Worm (Caenorhabditis elegans): ENCODE data around the gene vms-1.

Gene vms-1

DNA sequence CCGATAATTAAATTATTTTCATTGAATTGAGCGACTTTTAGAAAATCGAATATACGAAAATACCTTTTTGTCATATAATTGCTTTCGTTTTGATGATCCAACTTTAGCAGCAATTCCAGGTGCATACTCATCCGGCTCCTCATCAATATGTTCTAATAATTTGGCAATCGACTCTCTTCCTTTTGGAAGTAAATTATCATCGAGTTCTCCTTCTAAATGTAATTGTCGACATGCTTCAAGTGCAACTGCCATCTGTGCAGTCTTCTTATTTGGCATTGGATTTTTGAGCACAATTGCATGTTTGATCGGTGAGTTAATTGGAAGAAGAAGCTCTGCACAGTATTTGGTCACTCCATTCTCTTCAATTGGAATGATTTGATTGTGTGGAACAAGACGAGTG, 11.2 kb upstream of the vms-1 start:
- TF ChIP-seq unc-130 (tag; optimal IDR thresholded peaks at IDR 0.05) = no peak
- no peak for TF ChIP-seq snpc-4 (tag; optimal IDR thresholded peaks at IDR 0.05)
- no peak for TF ChIP-seq lsy-2 (tag; optimal IDR thresholded peaks at IDR 0.05)
- no peak for TF ChIP-seq pag-3 (tag; optimal IDR thresholded peaks at IDR 0.05; ENCODE audit: borderline replicate concordance, insufficient read depth)
- no peak for TF ChIP-seq ceh-90 (tag; optimal IDR thresholded peaks at IDR 0.05)
- no peak for TF ChIP-seq ceh-8 (GFP tag; optimal IDR thresholded peaks at IDR 0.05)
- no peak for TF ChIP-seq skn-1 (tag; optimal IDR thresholded peaks at IDR 0.05)
- TF ChIP-seq ceh-82 (tag; optimal IDR thresholded peaks at IDR 0.05) = no peak
- no peak for TF ChIP-seq unc-86 (tag; optimal IDR thresholded peaks at IDR 0.05)
- no peak for TF ChIP-seq nhr-90 (tag; optimal IDR thresholded peaks at IDR 0.05; ENCODE audit: poor library complexity)
- TF ChIP-seq ztf-11 (tag; optimal IDR thresholded peaks at IDR 0.05) = no peak
- no peak for TF ChIP-seq fkh-4 (tag; optimal IDR thresholded peaks at IDR 0.05; ENCODE audit: borderline replicate concordance)
- no peak for TF ChIP-seq unc-62 (GFP tag; optimal IDR thresholded peaks at IDR 0.05)
- TF ChIP-seq nhr-19 (GFP tag; conservative IDR thresholded peaks at IDR 0.05) = no peak

DNA sequence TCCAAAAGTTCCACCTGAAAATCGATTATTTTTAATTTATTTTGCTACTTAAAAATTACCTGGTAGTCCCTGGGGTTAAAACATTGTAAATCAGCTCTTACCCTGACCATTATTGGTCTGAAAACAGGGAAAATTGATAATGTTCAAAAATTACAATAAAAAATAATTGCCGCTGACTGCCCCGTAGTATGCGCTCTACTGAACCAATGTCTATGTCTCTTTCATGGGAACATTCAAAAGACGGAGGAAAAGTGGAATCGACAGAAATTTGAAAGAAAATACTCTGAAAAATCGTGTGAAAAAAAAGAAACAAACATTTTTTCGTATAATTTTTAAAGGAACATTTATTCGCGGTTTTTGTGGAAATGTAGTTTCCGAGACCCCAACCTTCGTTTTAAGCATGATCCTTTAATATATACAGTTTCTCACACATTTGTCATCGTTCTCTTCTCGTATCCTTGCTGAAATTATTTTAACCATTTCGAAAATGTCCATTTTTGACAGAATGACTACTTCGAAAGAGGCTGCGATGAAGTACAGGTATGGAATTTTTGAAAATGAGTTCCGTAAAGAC, 8.1 kb upstream of the vms-1 start, which contains the start of the genes dcr-1 and apc-2:
Gene dcr-1, minus strand, starts transcription at position 117 of the 574 bp plus-strand sequence.
Gene apc-2, plus strand, starts transcription at position 465 of the 574 bp plus-strand sequence.
- TF ChIP-seq fkh-8 (tag; optimal IDR thresholded peaks at IDR 0.05) (no peak), ceh-90 (tag; optimal IDR thresholded peaks at IDR 0.05) (no peak), aly-2 (tag; optimal IDR thresholded peaks at IDR 0.05) (no peak), lin-35 (GFP tag; optimal IDR thresholded peaks at IDR 0.05) (peak in 1 of 2 experiments; percentile 56), zag-1 (tag; optimal IDR thresholded peaks at IDR 0.05) (no peak), skn-1 (tag; optimal IDR thresholded peaks at IDR 0.05) (no peak), dsc-1 (tag; optimal IDR thresholded peaks at IDR 0.05) (no peak), alr-1 (tag; optimal IDR thresholded peaks at IDR 0.05; ENCODE audit: borderline replicate concordance) (no peak), aha-1 (tag; optimal IDR thresholded peaks at IDR 0.05) (no peak), Y116A8C.19 (tag; optimal IDR thresholded peaks at IDR 0.05; ENCODE audit: borderline replicate concordance) (no peak), swsn-7 (tag; optimal IDR thresholded peaks at IDR 0.05) (no peak), dpl-1 (GFP tag; optimal IDR thresholded peaks at IDR 0.05) (peak in 1 of 3 experiments; percentile 60), fos-1 (tag; optimal IDR thresholded peaks at IDR 0.05) (no peak), C04F5.9 (tag; optimal IDR thresholded peaks at IDR 0.05) (no peak), sox-4 (tag; optimal IDR thresholded peaks at IDR 0.05) (no peak), snpc-4 (tag; optimal IDR thresholded peaks at IDR 0.05) (no peak), nhr-12 (tag; optimal IDR thresholded peaks at IDR 0.05) (no peak), fkh-4 (tag; optimal IDR thresholded peaks at IDR 0.05; ENCODE audit: borderline replicate concordance) (no peak), ztf-4 (tag; optimal IDR thresholded peaks at IDR 0.05) (no peak), hlh-17 (GFP tag; optimal IDR thresholded peaks at IDR 0.05; ENCODE audit: borderline replicate concordance) (no peak), nhr-237 (tag; optimal IDR thresholded peaks at IDR 0.05) (no peak), unc-130 (tag; optimal IDR thresholded peaks at IDR 0.05) (no peak), nhr-20 (tag; optimal IDR thresholded peaks at IDR 0.05) (no peak), blmp-1 (tag; optimal IDR thresholded peaks at IDR 0.05) (no peak), ceh-82 (tag; optimal IDR thresholded peaks at IDR 0.05) (no peak), rnt-1 (tag; optimal IDR thresholded peaks at IDR 0.05) (no peak), unc-62 (GFP tag; optimal IDR thresholded peaks at IDR 0.05) (no peak), elt-3 (tag; optimal IDR thresholded peaks at IDR 0.05) (no peak), irx-1 (tag; optimal IDR thresholded peaks at IDR 0.05) (no peak), nhr-28 (tag; optimal IDR thresholded peaks at IDR 0.05) (no peak), mef-2 (tag; optimal IDR thresholded peaks at IDR 0.05) (no peak), pax-3 (tag; optimal IDR thresholded peaks at IDR 0.05) (no peak), lin-15B (tag; optimal IDR thresholded peaks at IDR 0.05) (no peak), unc-98 (GFP tag; IDR thresholded peaks at IDR 0.05) (no peak), grh-1 (GFP tag; IDR thresholded peaks at IDR 0.05) (no peak), efl-1 (optimal IDR thresholded peaks at IDR 0.05) (peak; percentile 22 to 36), efl-1 (GFP tag; optimal IDR thresholded peaks at IDR 0.05 in 1 of 2) (peak; percentile 26 to 89), lsy-2 (tag; optimal IDR thresholded peaks at IDR 0.05) (peak in 1 of 2 experiments; percentile 41), tbx-2 (tag; optimal IDR thresholded peaks at IDR 0.05) (no peak), C16A3.4 (tag; optimal IDR thresholded peaks at IDR 0.05) (no peak), unc-86 (tag; optimal IDR thresholded peaks at IDR 0.05) (no peak), efl-3 (GFP tag; optimal IDR thresholded peaks at IDR 0.05) (no peak), hlh-4 (tag; optimal IDR thresholded peaks at IDR 0.05) (no peak), zip-4 (GFP tag; optimal IDR thresholded peaks at IDR 0.05) (no peak), nhr-85 (tag) (peak; percentile 3)

Measured in whole organism, L1 larva.